Fruit fly (Drosophila melanogaster): Measurements from ENCODE around the gene CG13847.

- peak; percentile 85 for TF ChIP-seq mam (GFP tag; optimal IDR thresholded peaks at IDR 0.05)
- peak; percentile 75 for TF ChIP-seq NfI (GFP tag; optimal IDR thresholded peaks at IDR 0.05)
- no peak for TF ChIP-seq Dfd (GFP tag; optimal IDR thresholded peaks at IDR 0.05)
- peak; percentile 22 for TF ChIP-seq CG9797 (GFP tag; optimal IDR thresholded peaks at IDR 0.05)
- TF ChIP-seq ems (GFP tag; optimal IDR thresholded peaks at IDR 0.05), result peak; percentile 80
- TF ChIP-seq pan (optimal IDR thresholded peaks at IDR 0.05), result no peak
- no peak for TF ChIP-seq pan (GFP tag; optimal IDR thresholded peaks at IDR 0.05 in 1 of 2, IDR thresholded peaks at IDR 0.05 in 1 of 2)
- no peak for TF ChIP-seq Trl (optimal IDR thresholded peaks at IDR 0.05)
- TF ChIP-seq Trl (GFP tag; optimal IDR thresholded peaks at IDR 0.05), result peak; percentile 83
Measured at dm6 chr3R:22410537-22411360, 25.2 kb downstream of the CG13847 start, which contains the start of the genes CG13850 and lqfR.

Data from whole organism, embryonic.